Fruit fly (Drosophila melanogaster): Measurements from ENCODE around the gene Skel.
A peak's percentile ranks its signal among the peaks of the same experiment; 100 is the strongest.

Gene Skel

DNA sequence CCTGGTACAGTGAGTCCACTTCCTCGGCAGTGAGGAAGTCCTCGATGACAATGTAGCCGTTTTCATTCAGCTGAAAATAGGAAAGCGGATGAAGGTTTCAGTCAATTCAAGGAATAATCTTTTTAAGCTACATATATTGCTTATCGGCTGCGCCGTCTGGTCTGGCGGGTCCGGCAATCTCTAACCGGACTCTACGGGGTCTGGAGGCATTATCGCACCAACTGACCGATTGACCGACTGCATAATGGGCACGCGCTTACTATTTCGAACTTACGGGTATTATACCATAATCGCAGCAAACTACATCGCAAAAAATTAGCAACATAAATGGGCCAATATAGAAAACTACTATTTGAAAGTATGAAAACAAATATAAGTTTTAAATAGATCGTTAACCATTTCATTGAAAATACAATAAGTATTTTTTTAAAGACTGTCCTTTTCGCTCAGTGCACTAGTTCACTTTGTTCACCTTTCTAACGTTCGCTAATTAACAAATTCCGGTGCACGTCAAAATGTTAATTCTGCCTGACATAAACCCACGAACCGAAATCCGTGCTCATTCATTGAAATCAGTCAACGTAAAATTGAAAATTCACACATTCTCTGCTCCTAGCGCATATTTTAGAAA lies 7.7 kb upstream of the Skel start (continued):
- TF ChIP-seq Hr51 (GFP tag; optimal IDR thresholded peaks at IDR 0.05): peak in 1 of 2 experiments; percentile 33
- TF ChIP-seq CG9876 (GFP tag; optimal IDR thresholded peaks at IDR 0.05): no peak
- no peak for TF ChIP-seq Mad (GFP tag; optimal IDR thresholded peaks at IDR 0.05)
- TF ChIP-seq CG43689 (GFP tag; IDR thresholded peaks at IDR 0.05): 0 out of 2 replicates have a peak, but pooled peaks have one; percentile 7
- TF ChIP-seq Poxn (GFP tag; IDR thresholded peaks at IDR 0.05): no peak
- TF ChIP-seq CG17359 (tag; optimal IDR thresholded peaks at IDR 0.05): no peak
- 0 out of 3 replicates have a peak, but pooled peaks have one; percentile 27 for TF ChIP-seq Dbx (GFP tag; IDR thresholded peaks at IDR 0.05)
- TF ChIP-seq Med (GFP tag): peak; percentile 57
- no peak for TF ChIP-seq lola (GFP tag; optimal IDR thresholded peaks at IDR 0.05)
- TF ChIP-seq CG12744 (GFP tag; optimal IDR thresholded peaks at IDR 0.05): no peak
- peak; percentile 51 for TF ChIP-seq gem (tag; optimal IDR thresholded peaks at IDR 0.05)
- TF ChIP-seq insv (GFP tag; optimal IDR thresholded peaks at IDR 0.05): no peak
- no peak for TF ChIP-seq Opbp (GFP tag; IDR thresholded peaks at IDR 0.05; ENCODE audit: partially characterized antibody)
- TF ChIP-seq caup (GFP tag; optimal IDR thresholded peaks at IDR 0.05; ENCODE audit: severe bottlenecking): no peak

DNA sequence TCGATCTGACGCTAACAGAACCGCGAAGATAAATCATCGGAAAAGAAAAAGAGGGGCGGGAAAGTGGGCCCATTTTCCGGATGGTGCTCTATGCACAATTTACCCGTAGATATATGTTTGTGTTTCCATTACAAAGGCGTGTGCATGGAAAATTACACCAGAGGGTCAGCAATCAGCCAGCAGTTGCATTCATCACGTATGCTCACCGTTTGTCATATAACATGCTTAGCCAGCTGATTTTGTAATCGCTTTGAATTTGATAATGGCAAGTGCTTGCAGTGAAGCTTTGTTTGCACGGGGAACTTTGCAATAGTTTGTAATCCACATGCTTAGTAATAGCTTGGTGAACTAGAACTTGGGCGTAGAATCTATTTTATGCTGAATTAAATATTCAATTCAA lies 6.8 kb upstream of the Skel start:
- TF ChIP-seq gcm (GFP tag; optimal IDR thresholded peaks at IDR 0.05) (peak; percentile 6), chinmo (GFP tag; IDR thresholded peaks at IDR 0.05; ENCODE audit: partially characterized antibody) (0 out of 4 replicates have a peak, but pooled peaks have one; percentile 38), CG2199 (GFP tag; IDR thresholded peaks at IDR 0.05) (peak; percentile 51; the same call in 1 of the 3 replicates), Pdp1 (GFP tag; optimal IDR thresholded peaks at IDR 0.05) (peak in 1 of 2 experiments; percentile 63), pzg (GFP tag; optimal IDR thresholded peaks at IDR 0.05) (no peak), lov (optimal IDR thresholded peaks at IDR 0.05) (no peak), lov (GFP tag; IDR thresholded peaks at IDR 0.05) (no peak), Oli (tag; optimal IDR thresholded peaks at IDR 0.05) (no peak), sens (GFP tag) (peak; percentile 46), Mrtf (GFP tag; IDR thresholded peaks at IDR 0.05) (no peak)

DNA sequence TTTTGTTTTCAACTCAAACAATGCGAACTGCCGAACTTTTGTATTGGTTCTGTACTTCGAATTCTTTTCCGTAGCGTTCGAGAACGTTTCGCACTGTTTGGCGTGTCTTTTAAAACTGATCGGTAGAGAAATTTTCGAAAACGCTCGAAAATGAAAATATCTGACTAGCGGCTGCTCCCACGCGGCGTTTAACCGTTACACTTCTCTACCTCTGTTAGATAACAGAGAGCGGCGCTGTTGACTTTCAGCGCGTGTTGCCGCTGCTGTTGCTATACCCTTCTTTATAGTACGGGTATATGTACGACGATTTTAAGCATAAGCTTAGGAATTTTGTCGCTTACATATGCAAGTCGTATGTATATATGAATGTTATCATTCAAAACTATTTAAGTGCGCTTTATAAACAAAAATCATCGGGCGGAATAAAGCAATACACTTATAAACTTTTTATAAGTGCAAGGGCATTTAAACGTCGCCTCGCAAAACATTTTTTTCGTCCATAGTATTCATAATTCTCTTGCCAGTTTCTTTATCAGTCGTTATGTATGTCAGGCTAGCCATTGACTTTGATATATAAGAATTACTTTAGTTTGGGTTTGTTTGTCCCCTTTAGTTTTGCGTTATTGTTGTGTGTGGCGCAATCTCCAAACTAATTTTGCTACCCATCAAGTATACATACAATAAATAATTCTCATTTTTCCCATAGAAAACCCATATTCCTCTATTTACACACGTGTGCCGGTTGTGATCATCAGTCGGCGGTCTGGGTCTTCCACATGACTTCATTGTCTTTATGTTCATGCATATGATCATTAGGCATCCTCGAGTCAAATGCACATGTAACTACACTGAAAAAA lies 5.7 kb upstream of the Skel start, which contains the start of gene Phyhd1:
Gene Phyhd1 (minus strand): TSS at position 101 of the 857 bp plus-strand sequence.
- peak; percentile 48 for TF ChIP-seq kni (GFP tag; optimal IDR thresholded peaks at IDR 0.05)
- peak; percentile 86 for TF ChIP-seq CG4730 (GFP tag; IDR thresholded peaks at IDR 0.05)
- TF ChIP-seq CG9727 (GFP tag; optimal IDR thresholded peaks at IDR 0.05): peak; percentile 94
- peak; percentile 10 for TF ChIP-seq gfzf (GFP tag; optimal IDR thresholded peaks at IDR 0.05)
- peak; percentile 94 for TF ChIP-seq grau (tag; optimal IDR thresholded peaks at IDR 0.05)
- TF ChIP-seq chinmo (GFP tag; IDR thresholded peaks at IDR 0.05; ENCODE audit: partially characterized antibody): 0 out of 4 replicates have a peak, but pooled peaks have one; percentile 49
- peak; percentile 73 for TF ChIP-seq CG17186 (GFP tag; optimal IDR thresholded peaks at IDR 0.05)
- peak; percentile 96 for TF ChIP-seq NK7.1 (GFP tag; optimal IDR thresholded peaks at IDR 0.05)
- TF ChIP-seq CG7928 (GFP tag; optimal IDR thresholded peaks at IDR 0.05): peak; percentile 79
- TF ChIP-seq CG7786 (GFP tag; optimal IDR thresholded peaks at IDR 0.05): peak; percentile 97
- TF ChIP-seq ham (GFP tag; IDR thresholded peaks at IDR 0.05): peak; percentile 55; the same call in 1 of the 2 replicates
- TF ChIP-seq Six4 (GFP tag; optimal IDR thresholded peaks at IDR 0.05): peak; percentile 94
- peak; percentile 97 for TF ChIP-seq Ada2b (GFP tag; IDR thresholded peaks at IDR 0.05)
- peak; percentile 97 for TF ChIP-seq ken (GFP tag; IDR thresholded peaks at IDR 0.05)
- TF ChIP-seq tup (GFP tag; optimal IDR thresholded peaks at IDR 0.05): peak; percentile 85
- peak; percentile 89 for TF ChIP-seq caup (GFP tag; optimal IDR thresholded peaks at IDR 0.05; ENCODE audit: severe bottlenecking)
- TF ChIP-seq CG10979 (tag; optimal IDR thresholded peaks at IDR 0.05): peak; percentile 95
- TF ChIP-seq mirr (GFP tag; optimal IDR thresholded peaks at IDR 0.05): peak; percentile 52
- TF ChIP-seq CG30020 (tag; optimal IDR thresholded peaks at IDR 0.05): peak; percentile 30
- TF ChIP-seq CG13775 (GFP tag; optimal IDR thresholded peaks at IDR 0.05): peak; percentile 89
- TF ChIP-seq CG9215 (GFP tag; IDR thresholded peaks at IDR 0.05): peak; percentile 84
- TF ChIP-seq CG7372 (GFP tag; IDR thresholded peaks at IDR 0.05): peak; percentile 90
- peak; percentile 93 for TF ChIP-seq tap (tag; optimal IDR thresholded peaks at IDR 0.05)

Measured in whole organism, embryonic.